Fruit fly (Drosophila melanogaster) S2 (cell line): ENCODE measurements around the gene CG31823.

Source experiments
- CG8478 ChIP-seq: fragments of >200 bp; optimal IDR thresholded peaks from 2 replicates; lab custom pipeline; 2018
- CTCF ChIP-seq, 2 experiments: fragments of >200 bp; optimal IDR thresholded peaks; 2 replicates each; lab custom pipeline; 2018

DNA sequence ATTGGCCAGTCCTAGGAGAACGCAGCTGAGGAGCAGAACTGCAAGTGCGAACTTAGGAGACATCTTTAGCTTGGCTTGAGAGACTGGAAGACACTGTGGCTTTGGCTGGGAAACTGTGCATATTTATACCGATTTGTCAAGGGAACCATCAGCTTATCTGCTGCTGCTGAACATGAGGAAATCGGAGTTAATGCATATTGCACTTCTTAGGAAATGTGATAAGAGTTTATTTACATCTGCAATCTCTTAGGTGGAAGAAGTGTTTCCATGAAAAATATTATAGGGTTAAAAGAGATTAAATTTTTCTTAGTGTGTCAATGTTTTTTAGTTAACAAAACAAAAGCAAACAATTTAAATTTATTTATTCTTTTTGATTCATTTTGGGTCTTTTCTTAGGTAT, 35.0 kb downstream of the CG31823 start, which contains the start of gene CG42792:
- TF ChIP-seq CTCF (optimal IDR thresholded peaks at IDR 0.05; lab: Kevin White, UChicago): no peak
- TF ChIP-seq CG8478 (lab: Kevin White, UChicago): no peak
